Worm (Caenorhabditis elegans) whole organism, L3 larva: ENCODE results near the gene rabr-1.

Experiments
- daf-12 ChIP-seq: fragments of 150-350 bp; optimal IDR thresholded peaks from 2 replicates; lab custom pipeline; 2014; ENCODE audit warnings: missing biosample characterization, missing genetic modification reagents, missing genetic modification characterization
- elt-3 ChIP-seq, 3 experiments: fragments of 150-350 bp in 1 of 3; sonication (generic microtip) in 2 of 3; optimal IDR thresholded peaks; 2 replicates in 2 of 3; 4 replicates in 1 of 3; lab custom pipeline; 2014 to 2017; ENCODE audit warnings: missing biosample characterization in 3 of 3, missing genetic modification characterization in 3 of 3
- skn-1 ChIP-seq: fragments of 150-350 bp; optimal IDR thresholded peaks from 2 replicates; lab custom pipeline; 2014; ENCODE audit warnings: missing biosample characterization, missing genetic modification characterization
- unc-62 ChIP-seq: fragments of 150-350 bp; sonication (generic microtip); optimal IDR thresholded peaks from 4 replicates; lab custom pipeline; 2014; ENCODE audit warnings: missing biosample characterization, missing genetic modification reagents, missing genetic modification characterization

DNA sequence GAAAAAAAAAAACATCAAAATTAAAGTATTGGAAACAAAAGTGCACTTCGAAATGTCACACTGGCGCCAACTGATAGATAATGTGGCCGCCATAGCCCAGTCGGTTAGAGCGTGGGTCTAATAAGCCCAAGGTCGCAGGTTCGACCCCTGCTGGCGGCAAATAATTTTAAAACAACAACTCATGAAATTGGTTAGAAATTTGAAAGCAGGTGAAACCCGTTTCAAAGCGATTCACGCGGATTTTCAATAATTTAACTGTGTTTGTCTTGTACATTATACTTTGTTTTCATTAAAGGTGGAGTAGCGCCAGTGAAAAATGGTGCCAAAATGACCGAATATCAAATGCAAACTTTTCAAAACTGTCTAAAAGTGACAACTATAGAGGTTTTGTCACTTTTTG lies 35.3 kb downstream of the rabr-1 start:
- TF ChIP-seq skn-1 (tag; lab: Kevin White, UChicago) (no peak), elt-3 (tag; optimal IDR thresholded peaks at IDR 0.05; lab: Kevin White, UChicago) (no peak), daf-12 (no peak), unc-62 (GFP tag; lab: Kevin White, UChicago) (no peak)
